Fruit fly (Drosophila melanogaster): Measurements from ENCODE around the gene PTPMT1.
A peak's percentile ranks its signal among the peaks of the same experiment; 100 is the strongest.

Gene PTPMT1

dm6 chr3R:23723381-23724034 is 34.6 kb upstream of the PTPMT1 start (continued):
- TF ChIP-seq CrebB (tag; optimal IDR thresholded peaks at IDR 0.05) (peak; percentile 48), gfzf (GFP tag; optimal IDR thresholded peaks at IDR 0.05) (no peak), Sry-δ (GFP tag; optimal IDR thresholded peaks at IDR 0.05) (no peak), Stat92E (GFP tag; optimal IDR thresholded peaks at IDR 0.05) (peak in 1 of 3 experiments; percentile 47), CG17385 (GFP tag; optimal IDR thresholded peaks at IDR 0.05) (peak; percentile 25), slbo (GFP tag; IDR thresholded peaks at IDR 0.05) (no peak), lmd (GFP tag; IDR thresholded peaks at IDR 0.05) (peak; percentile 30; the same call in 1 of the 2 replicates), dimm (GFP tag; IDR thresholded peaks at IDR 0.05) (peak; percentile 39; the same call in 1 of the 2 replicates), CG8290 (GFP tag; optimal IDR thresholded peaks at IDR 0.05) (peak; percentile 37), CG8290 (tag; optimal IDR thresholded peaks at IDR 0.05) (peak in 1 of 2 experiments; percentile 51), CkIIα-i1 (GFP tag; IDR thresholded peaks at IDR 0.05) (no peak; the same call in 1 of the 2 replicates), CHES-1-like (GFP tag; optimal IDR thresholded peaks at IDR 0.05) (peak; percentile 6), CG9876 (GFP tag; optimal IDR thresholded peaks at IDR 0.05) (peak; percentile 25), CG6175 (GFP tag; IDR thresholded peaks at IDR 0.05) (no peak), inv (GFP tag; IDR thresholded peaks at IDR 0.05; ENCODE audit: partially characterized antibody) (no peak), CG11247 (GFP tag; IDR thresholded peaks at IDR 0.05) (no peak), CG17361 (GFP tag; IDR thresholded peaks at IDR 0.05) (no peak), Ravus (GFP tag; IDR thresholded peaks at IDR 0.05) (no peak), CG7928 (GFP tag; optimal IDR thresholded peaks at IDR 0.05) (no peak), ranshi (GFP tag; IDR thresholded peaks at IDR 0.05) (peak; percentile 61; the same call in 1 of the 2 replicates), CG15514 (GFP tag; optimal IDR thresholded peaks at IDR 0.05) (peak; percentile 11), vvl (GFP tag; IDR thresholded peaks at IDR 0.05) (peak; percentile 78), CG6791 (GFP tag; IDR thresholded peaks at IDR 0.05; ENCODE audit: partially characterized antibody) (no peak), CG12071 (GFP tag; optimal IDR thresholded peaks at IDR 0.05) (peak; percentile 94), zf30C (GFP tag; optimal IDR thresholded peaks at IDR 0.05) (no peak), CG7556 (GFP tag; optimal IDR thresholded peaks at IDR 0.05) (no peak), CG12236 (GFP tag; optimal IDR thresholded peaks at IDR 0.05) (peak; percentile 45), Med (GFP tag) (peak; percentile 97), CG4328 (GFP tag; optimal IDR thresholded peaks at IDR 0.05) (peak; percentile 83), Opbp (GFP tag; IDR thresholded peaks at IDR 0.05; ENCODE audit: partially characterized antibody) (no peak), GATAe (GFP tag; conservative IDR thresholded peaks at IDR 0.05) (no peak), btn (GFP tag; optimal IDR thresholded peaks at IDR 0.05) (no peak), CG11085 (GFP tag; IDR thresholded peaks at IDR 0.05) (no peak), HHEX (GFP tag; optimal IDR thresholded peaks at IDR 0.05) (peak; percentile 84), hb (GFP tag; IDR thresholded peaks at IDR 0.05; ENCODE audit: partially characterized antibody) (no peak), bab2 (GFP tag; optimal IDR thresholded peaks at IDR 0.05) (peak; percentile 42), CG33557 (GFP tag; optimal IDR thresholded peaks at IDR 0.05) (peak; percentile 30), Atf3 (GFP tag; optimal IDR thresholded peaks at IDR 0.05) (no peak), Ets65A (GFP tag) (no peak), CG5180 (GFP tag; optimal IDR thresholded peaks at IDR 0.05) (peak; percentile 78), grn (GFP tag; optimal IDR thresholded peaks at IDR 0.05) (peak; percentile 71), yki (optimal IDR thresholded peaks at IDR 0.05) (no peak), CG10267 (tag; optimal IDR thresholded peaks at IDR 0.05) (peak; percentile 11), pita (GFP tag; optimal IDR thresholded peaks at IDR 0.05) (no peak), hth (optimal IDR thresholded peaks at IDR 0.05) (no peak), Side (GFP tag; optimal IDR thresholded peaks at IDR 0.05) (peak; percentile 49), ato (GFP tag; IDR thresholded peaks at IDR 0.05; ENCODE audit: partially characterized antibody) (no peak), tx (GFP tag; optimal IDR thresholded peaks at IDR 0.05) (no peak), so (GFP tag; IDR thresholded peaks at IDR 0.05) (peak; percentile 37; the same call in 1 of the 3 replicates), CG16779 (GFP tag; IDR thresholded peaks at IDR 0.05) (no peak), Myb (GFP tag; optimal IDR thresholded peaks at IDR 0.05) (peak; percentile 22)
